Worm (Caenorhabditis elegans) whole organism, L4/young adult: ENCODE data around the gene nhr-270.

ENCODE experiments used
- W03F9.2 ChIP-seq: fragments of 150-350 bp; optimal IDR thresholded peaks from 2 replicates; lab custom pipeline; 2014; ENCODE audit warnings: missing biosample characterization, missing genetic modification characterization
- dao-5 ChIP-seq: sonication (generic microtip); optimal IDR thresholded peaks from 2 replicates; lab custom pipeline; 2016; ENCODE audit warnings: missing genotype, missing genetic modification characterization, moderate library complexity, missing compliant biosample characterization
- him-1 ChIP-seq: sonication (generic microtip); optimal IDR thresholded peaks from 2 replicates; lab custom pipeline; 2016; ENCODE audit warnings: missing genotype, missing genetic modification reagents, missing genetic modification characterization, missing compliant biosample characterization

DNA sequence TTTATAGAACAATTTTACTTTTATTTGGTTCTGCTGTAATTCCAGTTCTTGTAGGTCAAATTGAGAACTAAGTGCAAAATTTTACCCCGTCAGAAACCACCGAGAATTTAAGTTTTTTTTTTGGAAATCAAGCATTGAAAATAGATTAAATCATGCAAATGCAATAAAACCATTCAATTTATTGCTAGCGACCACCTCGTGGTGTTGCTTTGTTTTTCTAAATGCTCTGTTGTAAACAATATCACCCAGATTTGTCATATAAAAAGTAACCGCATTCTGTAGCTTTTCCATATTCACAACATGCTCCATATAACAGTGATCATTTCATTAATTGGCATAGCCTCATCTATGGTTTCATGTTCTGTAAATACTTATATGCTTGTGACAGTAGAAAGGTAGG, 45.0 kb upstream of the nhr-270 start, which contains the start of gene srbc-12:
- TF ChIP-seq him-1, result no peak
- TF ChIP-seq dao-5, result no peak
- TF ChIP-seq W03F9.2 (tag; lab: Kevin White, UChicago), result no peak
